Worm (Caenorhabditis elegans): Measurements from ENCODE around the gene M163.5.

Gene M163.5

ce11 chrX:14491103-14491502 lies 17.3 kb downstream of the M163.5 start:
- TF ChIP-seq ham-2 (GFP tag; optimal IDR thresholded peaks at IDR 0.05) = no peak
- TF ChIP-seq lin-13 (tag; optimal IDR thresholded peaks at IDR 0.05) = no peak
- no peak for TF ChIP-seq mab-5 (tag; optimal IDR thresholded peaks at IDR 0.05)
- TF ChIP-seq ceh-39 (tag; optimal IDR thresholded peaks at IDR 0.05) = peak; percentile 70
- no peak for TF ChIP-seq lsy-2 (tag; optimal IDR thresholded peaks at IDR 0.05)
- TF ChIP-seq blmp-1 (tag; optimal IDR thresholded peaks at IDR 0.05) = no peak
- TF ChIP-seq zip-8 (tag; optimal IDR thresholded peaks at IDR 0.05) = peak; percentile 23
- no peak for TF ChIP-seq nhr-76 (tag; optimal IDR thresholded peaks at IDR 0.05)
- peak; percentile 55 for TF ChIP-seq cnd-1 (tag; optimal IDR thresholded peaks at IDR 0.05)
- TF ChIP-seq unc-62 (GFP tag; optimal IDR thresholded peaks at IDR 0.05) = no peak
- no peak for TF ChIP-seq lin-32 (GFP tag; optimal IDR thresholded peaks at IDR 0.05)
- peak; percentile 38 for TF ChIP-seq mep-1 (tag; optimal IDR thresholded peaks at IDR 0.05)
- no peak for TF ChIP-seq nhr-12 (tag; optimal IDR thresholded peaks at IDR 0.05)
- no peak for TF ChIP-seq elt-1 (tag; optimal IDR thresholded peaks at IDR 0.05; ENCODE audit: borderline replicate concordance, insufficient read depth)
- TF ChIP-seq mls-2 (tag; optimal IDR thresholded peaks at IDR 0.05) = peak; percentile 22
- no peak for TF ChIP-seq nhr-2 (tag; optimal IDR thresholded peaks at IDR 0.05)
- TF ChIP-seq M03D4.4 (tag; optimal IDR thresholded peaks at IDR 0.05) = no peak
- TF ChIP-seq unc-120 (tag; optimal IDR thresholded peaks at IDR 0.05; ENCODE audit: poor library complexity, severe bottlenecking) = no peak
- TF ChIP-seq sptf-1 (tag; optimal IDR thresholded peaks at IDR 0.05) = no peak

- no peak for TF ChIP-seq mep-1 (tag; optimal IDR thresholded peaks at IDR 0.05)
- no peak for TF ChIP-seq sem-2 (GFP tag; optimal IDR thresholded peaks at IDR 0.05)
- TF ChIP-seq bed-3 (GFP tag; optimal IDR thresholded peaks at IDR 0.05) = no peak
- TF ChIP-seq ceh-43 (GFP tag; optimal IDR thresholded peaks at IDR 0.05) = no peak
- TF ChIP-seq nhr-237 (tag; optimal IDR thresholded peaks at IDR 0.05) = no peak
- no peak for TF ChIP-seq unc-120 (tag; optimal IDR thresholded peaks at IDR 0.05; ENCODE audit: poor library complexity, severe bottlenecking)
- TF ChIP-seq unc-62 (GFP tag; optimal IDR thresholded peaks at IDR 0.05) = no peak
- TF ChIP-seq nhr-76 (tag; optimal IDR thresholded peaks at IDR 0.05) = no peak
- TF ChIP-seq ztf-11 (tag; optimal IDR thresholded peaks at IDR 0.05) = no peak
- no peak for TF ChIP-seq lin-32 (GFP tag; optimal IDR thresholded peaks at IDR 0.05)
These were observed 18.6 kb downstream of the M163.5 start for ce11 chrX:14492441-14492840.

ce11 chrX:14495075-14495474 lies 21.2 kb downstream of the M163.5 start:
- TF ChIP-seq unc-62 (GFP tag; optimal IDR thresholded peaks at IDR 0.05) (no peak), ceh-39 (tag; optimal IDR thresholded peaks at IDR 0.05) (no peak), bed-3 (GFP tag; optimal IDR thresholded peaks at IDR 0.05) (no peak), nhr-2 (tag; optimal IDR thresholded peaks at IDR 0.05) (no peak), pha-4 (tag; optimal IDR thresholded peaks at IDR 0.05) (no peak), sptf-1 (tag; optimal IDR thresholded peaks at IDR 0.05) (no peak), lin-32 (GFP tag; optimal IDR thresholded peaks at IDR 0.05) (no peak)

ce11 chrX:14495785-14496184 lies 21.9 kb downstream of the M163.5 start, which contains the start of gene ztf-14:
TSS of gene ztf-14 (plus strand) at chrX:14496085.
- TF ChIP-seq ceh-43 (GFP tag; optimal IDR thresholded peaks at IDR 0.05) (no peak), zip-8 (tag; optimal IDR thresholded peaks at IDR 0.05) (no peak), blmp-1 (tag; optimal IDR thresholded peaks at IDR 0.05) (no peak), elt-1 (tag; optimal IDR thresholded peaks at IDR 0.05; ENCODE audit: borderline replicate concordance, insufficient read depth) (no peak), lsy-2 (tag; optimal IDR thresholded peaks at IDR 0.05) (no peak), hlh-1 (tag; optimal IDR thresholded peaks at IDR 0.05) (no peak), snpc-4 (tag; optimal IDR thresholded peaks at IDR 0.05) (no peak), mab-5 (tag; optimal IDR thresholded peaks at IDR 0.05) (no peak), ztf-11 (tag; optimal IDR thresholded peaks at IDR 0.05) (no peak), nhr-76 (tag; optimal IDR thresholded peaks at IDR 0.05) (no peak), ceh-39 (tag; optimal IDR thresholded peaks at IDR 0.05) (no peak), nhr-28 (tag; optimal IDR thresholded peaks at IDR 0.05) (no peak), elt-3 (tag; optimal IDR thresholded peaks at IDR 0.05) (no peak), unc-120 (tag; optimal IDR thresholded peaks at IDR 0.05; ENCODE audit: poor library complexity, severe bottlenecking) (no peak), nhr-2 (tag; optimal IDR thresholded peaks at IDR 0.05) (no peak), ceh-83 (GFP tag; optimal IDR thresholded peaks at IDR 0.05) (no peak), lin-13 (tag; optimal IDR thresholded peaks at IDR 0.05) (no peak)

ce11 chrX:14496545-14496944 lies 22.7 kb downstream of the M163.5 start:
- TF ChIP-seq hlh-1 (tag; optimal IDR thresholded peaks at IDR 0.05) (peak; percentile 49), bed-3 (GFP tag; optimal IDR thresholded peaks at IDR 0.05) (no peak)
